Fruit fly (Drosophila melanogaster): ENCODE data around the gene Pgam5.

Gene Pgam5

DNA sequence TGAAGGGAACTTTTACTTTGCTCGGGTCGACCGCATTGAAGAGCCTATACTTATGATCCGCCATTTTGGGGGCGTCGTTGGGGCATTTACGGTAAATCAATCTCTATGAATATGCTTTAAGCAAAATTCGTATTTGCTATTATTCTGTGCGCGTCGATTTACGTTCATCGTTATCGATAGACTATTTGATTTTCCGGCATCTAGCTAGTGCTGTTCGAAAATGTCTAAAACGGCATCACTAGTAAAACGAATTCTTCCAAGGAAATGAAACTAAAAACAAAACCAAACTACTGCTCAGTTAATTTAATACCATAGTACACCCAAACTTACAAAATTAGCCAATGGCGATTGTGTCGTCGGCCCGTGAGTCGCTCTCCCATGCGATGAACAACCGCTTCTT, 7.7 kb downstream of the Pgam5 start, which contains the start of the genes Gcna and MED18 (continued):
- TF ChIP-seq CG34224 (GFP tag; IDR thresholded peaks at IDR 0.05; ENCODE audit: partially characterized antibody) (peak; percentile 56; the same call in 2 of the 3 replicates), CG4404 (GFP tag; IDR thresholded peaks at IDR 0.05) (no peak), CG2116 (GFP tag; optimal IDR thresholded peaks at IDR 0.05) (peak; percentile 38), CG6813 (GFP tag; optimal IDR thresholded peaks at IDR 0.05) (no peak), CG10267 (tag; optimal IDR thresholded peaks at IDR 0.05) (peak; percentile 24), CG12942 (GFP tag; optimal IDR thresholded peaks at IDR 0.05) (no peak), lab (GFP tag; optimal IDR thresholded peaks at IDR 0.05) (no peak), CG1529 (GFP tag; optimal IDR thresholded peaks at IDR 0.05) (no peak), E2f1 (GFP tag; IDR thresholded peaks at IDR 0.05) (no peak), CG8281 (tag; optimal IDR thresholded peaks at IDR 0.05) (no peak), CG10959 (GFP tag; IDR thresholded peaks at IDR 0.05) (no peak), Usf (GFP tag; optimal IDR thresholded peaks at IDR 0.05) (no peak), HLH4C (GFP tag; IDR thresholded peaks at IDR 0.05; ENCODE audit: partially characterized antibody) (peak; percentile 31; the same call in 1 of the 3 replicates), sna (GFP tag; IDR thresholded peaks at IDR 0.05; ENCODE audit: partially characterized antibody) (0 out of 2 replicates have a peak, but pooled peaks have one; percentile 37), unc-4 (GFP tag; IDR thresholded peaks at IDR 0.05; ENCODE audit: partially characterized antibody) (peak; percentile 50; the same call in 1 of the 2 replicates), dysf (GFP tag; IDR thresholded peaks at IDR 0.05) (no peak), Sry-β (GFP tag; optimal IDR thresholded peaks at IDR 0.05) (peak; percentile 90), MESR4 (GFP tag; optimal IDR thresholded peaks at IDR 0.05) (peak; percentile 58), Dbx (GFP tag; IDR thresholded peaks at IDR 0.05) (no peak), gcm2 (GFP tag; optimal IDR thresholded peaks at IDR 0.05) (no peak), Hr39 (optimal IDR thresholded peaks at IDR 0.05) (no peak), CG14965 (GFP tag; optimal IDR thresholded peaks at IDR 0.05; ENCODE audit: borderline replicate concordance) (no peak), bigmax (GFP tag; optimal IDR thresholded peaks at IDR 0.05) (no peak), her (GFP tag; optimal IDR thresholded peaks at IDR 0.05) (no peak), az2 (GFP tag; optimal IDR thresholded peaks at IDR 0.05) (no peak), Blimp-1 (GFP tag; optimal IDR thresholded peaks at IDR 0.05) (no peak), CG11456 (GFP tag; IDR thresholded peaks at IDR 0.05) (no peak), mirr (GFP tag; optimal IDR thresholded peaks at IDR 0.05) (no peak), CG6272 (GFP tag; IDR thresholded peaks at IDR 0.05) (no peak), CG4854 (GFP tag; optimal IDR thresholded peaks at IDR 0.05) (no peak), run (tag; optimal IDR thresholded peaks at IDR 0.05) (no peak), CG6791 (GFP tag; IDR thresholded peaks at IDR 0.05; ENCODE audit: partially characterized antibody) (peak; percentile 46; the same call in 1 of the 3 replicates), CG13287 (GFP tag; IDR thresholded peaks at IDR 0.05; ENCODE audit: partially characterized antibody) (peak; percentile 55; the same call in 1 of the 2 replicates), CG10274 (GFP tag; optimal IDR thresholded peaks at IDR 0.05) (no peak), gro (GFP tag; optimal IDR thresholded peaks at IDR 0.05) (no peak), Ravus (GFP tag; IDR thresholded peaks at IDR 0.05) (no peak), CG2129 (GFP tag; IDR thresholded peaks at IDR 0.05; ENCODE audit: partially characterized antibody) (no peak), Bgb (GFP tag; IDR thresholded peaks at IDR 0.05; ENCODE audit: partially characterized antibody) (peak; percentile 25; the same call in 1 of the 2 replicates), btn (GFP tag; optimal IDR thresholded peaks at IDR 0.05) (no peak), CG13775 (GFP tag; optimal IDR thresholded peaks at IDR 0.05) (no peak), CG7928 (GFP tag; optimal IDR thresholded peaks at IDR 0.05) (no peak), hbn (GFP tag; IDR thresholded peaks at IDR 0.05; ENCODE audit: partially characterized antibody) (peak; percentile 29; the same call in 1 of the 2 replicates), CG31388 (GFP tag; optimal IDR thresholded peaks at IDR 0.05) (no peak), crc (GFP tag; optimal IDR thresholded peaks at IDR 0.05) (no peak), ATbp (GFP tag; optimal IDR thresholded peaks at IDR 0.05) (no peak), cato (GFP tag; optimal IDR thresholded peaks at IDR 0.05; ENCODE audit: borderline replicate concordance) (no peak), Sry-δ (GFP tag; optimal IDR thresholded peaks at IDR 0.05) (peak; percentile 30), stwl (tag; optimal IDR thresholded peaks at IDR 0.05) (peak; percentile 12), MBD-R2 (GFP tag; IDR thresholded peaks at IDR 0.05) (peak; percentile 66), pfk (GFP tag; optimal IDR thresholded peaks at IDR 0.05) (no peak)

All from whole organism, embryonic.